Worm (Caenorhabditis elegans) whole organism, L3 larva: ENCODE results near the gene Y75B8A.33.

Source experiments
- ceh-82 ChIP-seq: fragments of 150-350 bp; optimal IDR thresholded peaks from 2 replicates; lab custom pipeline; 2014; ENCODE audit warnings: missing biosample characterization, missing genetic modification characterization
- elt-1 ChIP-seq: fragments of 150-350 bp; optimal IDR thresholded peaks from 2 replicates; lab custom pipeline; 2014; ENCODE audit warnings: missing biosample characterization, missing genetic modification characterization
- nhr-23 ChIP-seq: fragments of 150-350 bp; optimal IDR thresholded peaks from 2 replicates; lab custom pipeline; 2014; ENCODE audit warnings: missing biosample characterization, missing genetic modification reagents, missing genetic modification characterization

ce11 chrIII:12411059-12411458, 43.9 kb upstream of the Y75B8A.33 start:
- TF ChIP-seq ceh-82 (tag; lab: Kevin White, UChicago) (no peak), elt-1 (tag; lab: Kevin White, UChicago) (no peak), nhr-23 (tag; lab: Kevin White, UChicago) (no peak)
